Fruit fly (Drosophila melanogaster) whole organism, embryonic: Measurements from ENCODE around the gene CG14644.

Source experiments
- CG11398 ChIP-seq: fragments of 200-800 bp; sonication (Bioruptor generic); optimal IDR thresholded peaks from 2 replicates; lab custom pipeline; 2016; ENCODE audit warnings: missing biosample characterization, missing genetic modification characterization
- CG12071 ChIP-seq: fragments of 200-800 bp; sonication (Bioruptor generic); optimal IDR thresholded peaks from 3 replicates; lab custom pipeline; 2018; ENCODE audit warnings: missing biosample characterization, mild to moderate bottlenecking, missing genetic modification characterization
- CG12391 ChIP-seq: fragments of 200-800 bp; sonication (Bioruptor generic); optimal IDR thresholded peaks from 3 replicates; lab custom pipeline; 2018; ENCODE audit warnings: missing biosample characterization, mild to moderate bottlenecking, missing genetic modification characterization, moderate library complexity
- CG13296 ChIP-seq: fragments of 200-800 bp; sonication (Bioruptor generic); optimal IDR thresholded peaks from 3 replicates; lab custom pipeline; 2018; ENCODE audit warnings: missing biosample characterization, mild to moderate bottlenecking, missing genetic modification characterization
- CG14860 ChIP-seq: fragments of 200-800 bp; sonication (Bioruptor generic); IDR thresholded peaks from 3 replicates; pipeline ENCODE4 v1.3.6; 2022; ENCODE audit warnings: missing biosample characterization, missing genetic modification characterization; ENCODE audit not compliant: partially characterized antibody
- CG17359 ChIP-seq: fragments of 200-800 bp; sonication (Bioruptor generic); optimal IDR thresholded peaks from 3 replicates; lab custom pipeline; 2018; ENCODE audit warnings: missing biosample characterization, mild to moderate bottlenecking, missing genetic modification characterization, moderate library complexity
- CG17612 ChIP-seq: fragments of 200-800 bp; sonication (Bioruptor generic); IDR thresholded peaks from 2 replicates; pipeline ENCODE4 v1.3.6; 2022; ENCODE audit warnings: missing biosample characterization, missing genetic modification characterization
- CG2129 ChIP-seq: fragments of 200-800 bp; sonication (Bioruptor generic); IDR thresholded peaks from 2 replicates; pipeline ENCODE4 v1.3.6; 2022; ENCODE audit warnings: missing biosample characterization, missing genetic modification characterization; ENCODE audit not compliant: partially characterized antibody
- CG30431 ChIP-seq: fragments of 200-800 bp; sonication (Bioruptor generic); optimal IDR thresholded peaks from 2 replicates; lab custom pipeline; 2017; ENCODE audit warnings: missing biosample characterization, missing genetic modification characterization
- CG4707 ChIP-seq: fragments of 200-800 bp; sonication (Bioruptor generic); optimal IDR thresholded peaks from 2 replicates; lab custom pipeline; 2018; ENCODE audit warnings: missing biosample characterization, mild to moderate bottlenecking, missing genetic modification characterization, moderate library complexity
- CG7928 ChIP-seq: fragments of 200-800 bp; sonication (Bioruptor generic); optimal IDR thresholded peaks from 2 replicates; lab custom pipeline; 2017; ENCODE audit warnings: missing biosample characterization, mild to moderate bottlenecking, missing genetic modification characterization
- CG8281 ChIP-seq: fragments of 200-800 bp; sonication (Bioruptor generic); optimal IDR thresholded peaks from 2 replicates; lab custom pipeline; 2018; ENCODE audit warnings: missing biosample characterization, mild to moderate bottlenecking, missing genetic modification characterization, moderate library complexity
- CG8290 ChIP-seq, 3 experiments: fragments of 200-800 bp; sonication (Bioruptor generic); optimal IDR thresholded peaks; 2 replicates each; lab custom pipeline; 2016 to 2019; ENCODE audit warnings: missing biosample characterization in 3 of 3, missing genetic modification characterization in 3 of 3, mild to moderate bottlenecking in 2 of 3, moderate library complexity in 1 of 3
- CG8359 ChIP-seq: fragments of 200-800 bp; sonication (Bioruptor generic); optimal IDR thresholded peaks from 2 replicates; lab custom pipeline; 2017; ENCODE audit warnings: missing biosample characterization, mild to moderate bottlenecking, missing genetic modification characterization, borderline replicate concordance
- CG8924 ChIP-seq: fragments of 200-800 bp; optimal IDR thresholded peaks from 3 replicates; lab custom pipeline; 2019; ENCODE audit warnings: missing biosample characterization, mild to moderate bottlenecking, missing genetic modification characterization, moderate library complexity
- CHES-1-like ChIP-seq: fragments of 200-800 bp; sonication (Bioruptor generic); optimal IDR thresholded peaks from 2 replicates; lab custom pipeline; 2016; ENCODE audit warnings: missing biosample characterization, missing genetic modification characterization
- CTCF ChIP-seq: fragments of 200-800 bp; sonication (Bioruptor generic); optimal IDR thresholded peaks from 2 replicates; lab custom pipeline; 2017; ENCODE audit warnings: missing biosample characterization, mild to moderate bottlenecking, missing genetic modification characterization, moderate library complexity
- D19A ChIP-seq: fragments of 200-800 bp; optimal IDR thresholded peaks from 3 replicates; lab custom pipeline; 2019; ENCODE audit warnings: missing biosample characterization, mild to moderate bottlenecking, missing genetic modification characterization, moderate library complexity
- D19B ChIP-seq: fragments of 200-800 bp; sonication (Bioruptor generic); optimal IDR thresholded peaks from 2 replicates; lab custom pipeline; 2017; ENCODE audit warnings: missing biosample characterization, mild to moderate bottlenecking, missing genetic modification characterization
- Dad ChIP-seq: fragments of 200-800 bp; sonication (Bioruptor generic); optimal IDR thresholded peaks from 3 replicates; lab custom pipeline; 2016; ENCODE audit warnings: missing biosample characterization, missing genetic modification characterization
- Dip2 ChIP-seq: fragments of 200-800 bp; sonication (Bioruptor generic); IDR thresholded peaks from 2 replicates; pipeline ENCODE4 v1.3.6; 2022; ENCODE audit warnings: missing biosample characterization, missing genetic modification characterization
- Dip3 ChIP-seq: fragments of 200-800 bp; sonication (Bioruptor generic); optimal IDR thresholded peaks from 3 replicates; lab custom pipeline; 2016; ENCODE audit warnings: missing biosample characterization, missing genetic modification characterization
- HLH3B ChIP-seq: fragments of 200-800 bp; sonication (Bioruptor generic); IDR thresholded peaks from 2 replicates; pipeline ENCODE4 v1.3.6; 2022; ENCODE audit warnings: missing biosample characterization, missing genetic modification characterization
- Hmx ChIP-seq: fragments of 200-800 bp; sonication (Bioruptor generic); optimal IDR thresholded peaks from 2 replicates; lab custom pipeline; 2016; ENCODE audit warnings: missing biosample characterization, missing genetic modification characterization
- Jarid2 ChIP-seq: fragments of 200-800 bp; sonication (Bioruptor generic); optimal IDR thresholded peaks from 3 replicates; lab custom pipeline; 2017; ENCODE audit warnings: mild to moderate bottlenecking, missing biosample characterization, missing genetic modification reagents, missing genetic modification characterization
- MTF-1 ChIP-seq: fragments of 200-800 bp; sonication (Bioruptor generic); optimal IDR thresholded peaks from 2 replicates; lab custom pipeline; 2018; ENCODE audit warnings: missing biosample characterization, mild to moderate bottlenecking, missing genetic modification characterization, borderline replicate concordance
- Max ChIP-seq: fragments of 200-800 bp; sonication (Bioruptor generic); optimal IDR thresholded peaks from 2 replicates; lab custom pipeline; 2016; ENCODE audit warnings: missing biosample characterization, mild to moderate bottlenecking, missing genetic modification characterization
- Sox100B ChIP-seq: fragments of 200-800 bp; sonication (Bioruptor generic); optimal IDR thresholded peaks from 3 replicates; lab custom pipeline; 2018; ENCODE audit warnings: missing biosample characterization, mild to moderate bottlenecking, missing genetic modification characterization
- Stat92E ChIP-seq, 3 experiments: fragments of >200 bp in 2 of 3; fragments of 200-800 bp in 1 of 3; sonication (Bioruptor generic) in 1 of 3; optimal IDR thresholded peaks; 2 replicates each; lab custom pipeline; 2017 to 2019; ENCODE audit warnings: missing biosample characterization in 3 of 3, missing genetic modification characterization in 3 of 3, mild to moderate bottlenecking in 1 of 3, moderate library complexity in 1 of 3
- Taf1 ChIP-seq: fragments of 200-800 bp; sonication (Bioruptor generic); IDR thresholded peaks from 2 replicates; pipeline ENCODE4 v1.3.6; 2022; ENCODE audit warnings: missing biosample characterization, missing genetic modification characterization
- ato ChIP-seq: fragments of 200-800 bp; sonication (Bioruptor generic); IDR thresholded peaks from 2 replicates; pipeline ENCODE4 v1.3.6; 2022; ENCODE audit warnings: missing biosample characterization, missing genetic modification characterization; ENCODE audit not compliant: partially characterized antibody
- dan ChIP-seq: fragments of 200-800 bp; sonication (Bioruptor generic); IDR thresholded peaks from 2 replicates; pipeline ENCODE4 v1.3.6; 2022; ENCODE audit warnings: missing biosample characterization, missing genetic modification characterization
- dmrt99B ChIP-seq: fragments of 200-800 bp; sonication (Bioruptor generic); optimal IDR thresholded peaks from 2 replicates; lab custom pipeline; 2018; ENCODE audit warnings: missing biosample characterization, mild to moderate bottlenecking, missing genetic modification characterization, moderate library complexity
- eve ChIP-seq, 2 experiments: fragments of >200 bp; optimal IDR thresholded peaks; 2 replicates each; lab custom pipeline; 2017; ENCODE audit warnings: missing biosample characterization in 2 of 2, missing genetic modification characterization in 2 of 2
- eyg ChIP-seq: fragments of 200-800 bp; sonication (Bioruptor generic); optimal IDR thresholded peaks from 3 replicates; lab custom pipeline; 2016; ENCODE audit warnings: missing biosample characterization, missing genetic modification characterization
- fd3F ChIP-seq: fragments of 200-800 bp; sonication (Bioruptor generic); optimal IDR thresholded peaks from 2 replicates; lab custom pipeline; 2018; ENCODE audit warnings: missing biosample characterization, mild to moderate bottlenecking, missing genetic modification characterization, moderate library complexity
- grn ChIP-seq: fragments of 200-800 bp; sonication (Bioruptor generic); optimal IDR thresholded peaks from 3 replicates; lab custom pipeline; 2017; ENCODE audit warnings: missing biosample characterization, missing genetic modification characterization
- ind ChIP-seq: fragments of 200-800 bp; sonication (Bioruptor generic); optimal IDR thresholded peaks from 3 replicates; lab custom pipeline; 2016; ENCODE audit warnings: missing biosample characterization, missing genetic modification characterization
- klu ChIP-seq: fragments of 200-800 bp; sonication (Bioruptor generic); IDR thresholded peaks from 2 replicates; pipeline ENCODE4 v1.3.6; 2022; ENCODE audit warnings: missing biosample characterization, missing genetic modification characterization
- lmd ChIP-seq: fragments of 200-800 bp; sonication (Bioruptor generic); IDR thresholded peaks from 2 replicates; pipeline ENCODE4 v1.3.6; 2022; ENCODE audit warnings: missing biosample characterization, missing genetic modification characterization
- peb ChIP-seq: fragments of 200-800 bp; sonication (Bioruptor generic); IDR thresholded peaks from 2 replicates; pipeline ENCODE4 v1.3.6; 2022; ENCODE audit warnings: missing biosample characterization, missing genetic modification characterization
- pita ChIP-seq: fragments of 200-800 bp; sonication (Bioruptor generic); optimal IDR thresholded peaks from 2 replicates; lab custom pipeline; 2017; ENCODE audit warnings: missing biosample characterization, mild to moderate bottlenecking, missing genetic modification characterization
- pum ChIP-seq: fragments of 200-800 bp; sonication (Bioruptor generic); optimal IDR thresholded peaks from 2 replicates; lab custom pipeline; 2016; ENCODE audit warnings: missing biosample characterization, missing genetic modification characterization
- sisA ChIP-seq: fragments of 200-800 bp; sonication (Bioruptor generic); IDR thresholded peaks from 2 replicates; pipeline ENCODE4 v1.3.6; 2022; ENCODE audit warnings: missing biosample characterization, missing genetic modification characterization
- toy ChIP-seq: fragments of 200-800 bp; sonication (Bioruptor generic); IDR thresholded peaks from 2 replicates; pipeline ENCODE4 v1.3.6; 2022; ENCODE audit warnings: missing biosample characterization, missing genetic modification characterization
- trh ChIP-seq: fragments of 200-800 bp; sonication (Bioruptor generic); optimal IDR thresholded peaks from 2 replicates; lab custom pipeline; 2016; ENCODE audit warnings: missing biosample characterization, missing genetic modification characterization

Gene CG14644

DNA sequence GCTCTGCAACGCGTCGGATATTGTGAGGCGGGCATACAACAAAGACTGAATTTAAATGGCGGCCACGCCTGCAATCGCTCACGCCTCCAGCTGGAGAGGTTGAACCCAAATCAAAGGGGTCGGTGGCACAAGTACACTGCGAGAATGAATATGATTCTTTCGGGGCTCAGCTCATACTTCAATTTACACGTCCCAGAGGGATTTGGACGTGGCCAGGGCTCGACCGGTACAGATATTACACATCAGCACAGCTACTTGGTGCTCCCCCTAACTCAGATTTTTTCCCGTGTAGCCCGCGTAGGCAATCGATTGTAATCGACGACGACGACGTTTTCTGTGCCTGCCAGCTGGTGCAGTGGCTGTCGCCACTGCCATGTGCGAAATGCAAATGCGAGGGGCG is 38.8 kb downstream of the CG14644 start (continued):
- TF ChIP-seq lmd (GFP tag; lab: Robert Waterston, UW) = peak; percentile 90
- TF ChIP-seq pum (GFP tag; lab: Kevin White, UChicago) = peak; percentile 76
- TF ChIP-seq CG8281 (tag; lab: Kevin White, UChicago) = peak; percentile 36
- peak; percentile 64 for TF ChIP-seq MTF-1 (GFP tag; lab: Kevin White, UChicago)
- TF ChIP-seq CG14860 (GFP tag; lab: Robert Waterston, UW) = no peak
- peak; percentile 54 for TF ChIP-seq fd3F
- TF ChIP-seq CG8924 = peak; percentile 64
- peak; percentile 31 for TF ChIP-seq CTCF
- TF ChIP-seq CG11398 = peak; percentile 68
- peak; percentile 91 for TF ChIP-seq dmrt99B
- TF ChIP-seq pita = no peak
- peak; percentile 57 for TF ChIP-seq grn (GFP tag; lab: Kevin White, UChicago)
- peak; percentile 75 for TF ChIP-seq klu (GFP tag; lab: Robert Waterston, UW)
- peak; percentile 56; the same call in 1 of the 2 replicates for TF ChIP-seq dan (GFP tag; lab: Robert Waterston, UW)
- peak; percentile 52 for TF ChIP-seq CG13296 (GFP tag; lab: Kevin White, UChicago)
- no peak for TF ChIP-seq Stat92E (GFP tag; optimal IDR thresholded peaks at IDR 0.05; lab: Kevin White, UChicago)
- peak; percentile 68 for TF ChIP-seq Sox100B (GFP tag; lab: Kevin White, UChicago)
- TF ChIP-seq eve (GFP tag; optimal IDR thresholded peaks at IDR 0.05; lab: Kevin White, UChicago) = no peak
- TF ChIP-seq toy (GFP tag; lab: Robert Waterston, UW) = peak; percentile 61; the same call in 1 of the 2 replicates
- TF ChIP-seq Dip3 (GFP tag; lab: Kevin White, UChicago) = peak; percentile 47
- TF ChIP-seq peb (GFP tag; lab: Robert Waterston, UW) = peak; percentile 69; the same call in 1 of the 2 replicates
- TF ChIP-seq Dip2 (GFP tag; lab: Robert Waterston, UW) = peak; percentile 39; the same call in 1 of the 2 replicates
- peak; percentile 40 for TF ChIP-seq eyg
- peak; percentile 87 for TF ChIP-seq CG17359 (tag; lab: Kevin White, UChicago)
- TF ChIP-seq Taf1 (GFP tag; lab: Robert Waterston, UW) = peak; percentile 52; the same call in 1 of the 2 replicates
- peak; percentile 15 for TF ChIP-seq CG7928 (GFP tag; lab: Kevin White, UChicago)
- TF ChIP-seq Jarid2 = no peak
- peak; percentile 1 for TF ChIP-seq trh (GFP tag; lab: Kevin White, UChicago)
- peak; percentile 39 for TF ChIP-seq CHES-1-like (GFP tag; lab: Kevin White, UChicago)
- no peak for TF ChIP-seq CG12391 (tag; lab: Kevin White, UChicago)
- TF ChIP-seq ind (GFP tag; lab: Kevin White, UChicago) = peak; percentile 88
- TF ChIP-seq ato (GFP tag; lab: Robert Waterston, UW) = no peak
- TF ChIP-seq Max (GFP tag; lab: Kevin White, UChicago) = peak; percentile 40
- peak; percentile 69; the same call in 1 of the 2 replicates for TF ChIP-seq CG17612 (GFP tag; lab: Robert Waterston, UW)
- TF ChIP-seq CG4707 = no peak
- no peak for TF ChIP-seq CG2129
- no peak for TF ChIP-seq D19B (GFP tag; lab: Kevin White, UChicago)
- TF ChIP-seq CG8290 (GFP tag; optimal IDR thresholded peaks at IDR 0.05; lab: Kevin White, UChicago) = no peak
- TF ChIP-seq CG8290 (tag; optimal IDR thresholded peaks at IDR 0.05; lab: Kevin White, UChicago) = peak in 1 of 2 experiments; percentile 95
- peak; percentile 91 for TF ChIP-seq HLH3B (GFP tag; lab: Robert Waterston, UW)
- TF ChIP-seq Hmx (GFP tag; lab: Kevin White, UChicago) = no peak
- peak; percentile 76 for TF ChIP-seq CG12071
- peak; percentile 72 for TF ChIP-seq Dad
- TF ChIP-seq D19A (tag; lab: Kevin White, UChicago) = peak; percentile 57
- peak; percentile 42 for TF ChIP-seq CG8359
- TF ChIP-seq CG30431 (GFP tag; lab: Kevin White, UChicago) = peak; percentile 73
- TF ChIP-seq sisA (GFP tag; lab: Robert Waterston, UW) = peak; percentile 91
- TF ChIP-seq, all 482 proteins: peak for 358
